Worm (Caenorhabditis elegans) whole organism, midembryonic: ENCODE results near the gene F19D8.2.

ENCODE experiments used
- T22C8.4 ChIP-seq: fragments of 200-800 bp; sonication (Bioruptor generic); IDR thresholded peaks from 2 replicates; pipeline ENCODE4 v1.3.6; 2022; ENCODE audit warnings: missing genetic modification characterization, missing compliant biosample characterization
- cog-1 ChIP-seq: sonication (generic microtip); optimal IDR thresholded peaks from 2 replicates; lab custom pipeline; 2016; ENCODE audit warnings: missing genetic modification characterization, missing compliant biosample characterization
- flt-1 ChIP-seq: fragments of 200-800 bp; sonication (Bioruptor generic); IDR thresholded peaks from 2 replicates; pipeline ENCODE4 v1.3.6; 2022; ENCODE audit warnings: missing genetic modification characterization, missing compliant biosample characterization
- klf-2 ChIP-seq: fragments of 200-800 bp; sonication (Bioruptor generic); conservative IDR thresholded peaks from 2 replicates; pipeline ENCODE4 v1.3.6; 2022; ENCODE audit warnings: missing genetic modification reagents, missing genetic modification characterization, missing compliant biosample characterization
- med-1 ChIP-seq: sonication (generic microtip); optimal IDR thresholded peaks from 2 replicates; lab custom pipeline; 2017; ENCODE audit warnings: missing genetic modification characterization, mild to moderate bottlenecking, missing compliant biosample characterization, antibody characterized with exemption, missing genetic modification reagents; ENCODE audit not compliant: insufficient read depth
- ref-1 ChIP-seq: fragments of 200-800 bp; sonication (Bioruptor generic); conservative IDR thresholded peaks from 2 replicates; pipeline ENCODE4 v1.3.6; 2022; ENCODE audit warnings: missing genetic modification reagents, missing genetic modification characterization, missing compliant biosample characterization
- tab-1 ChIP-seq: fragments of 200-800 bp; sonication (Bioruptor generic); IDR thresholded peaks from 2 replicates; pipeline ENCODE4 v1.3.6; 2022; ENCODE audit warnings: missing genetic modification characterization, missing compliant biosample characterization
- ztf-23 ChIP-seq: fragments of 200-800 bp; sonication (Bioruptor generic); IDR thresholded peaks from 2 replicates; pipeline ENCODE4 v1.3.6; 2022; ENCODE audit warnings: missing genetic modification reagents, missing genetic modification characterization, missing compliant biosample characterization
- ztf-29 ChIP-seq: fragments of 200-800 bp; sonication (Bioruptor generic); IDR thresholded peaks from 2 replicates; pipeline ENCODE4 v1.3.6; 2022; ENCODE audit warnings: missing genetic modification reagents, missing genetic modification characterization, missing compliant biosample characterization

F19D8.2 gene

ce11 chrX:13833448-13833847 lies 779 bp upstream of the F19D8.2 start:
- TF ChIP-seq T22C8.4 (no peak), cog-1 (no peak), ztf-23 (GFP tag; lab: Robert Waterston, UW) (no peak)

DNA sequence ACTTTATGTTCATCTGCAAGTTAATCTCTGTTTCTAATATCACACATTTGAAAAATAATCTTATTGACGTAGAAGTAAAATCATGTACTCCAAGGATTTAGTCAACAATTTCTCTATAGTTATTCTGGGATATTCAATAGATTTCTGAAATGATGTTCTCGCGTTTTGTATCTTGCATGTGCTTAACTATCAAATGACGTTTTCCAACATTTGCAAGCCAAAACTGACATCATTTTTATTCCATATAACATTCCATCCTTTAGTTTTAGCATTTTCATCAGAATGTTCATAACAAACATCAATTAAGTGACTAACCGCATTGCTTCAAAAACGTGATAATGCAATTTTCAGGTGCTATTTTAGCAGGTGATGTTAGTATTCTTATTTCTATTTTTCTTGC lies 3.8 kb downstream of the F19D8.2 start:
- TF ChIP-seq T22C8.4 (no peak), ref-1 (GFP tag; lab: Robert Waterston, UW) (no peak), ztf-23 (GFP tag; lab: Robert Waterston, UW) (no peak), cog-1 (no peak), flt-1 (no peak), tab-1 (GFP tag; lab: Robert Waterston, UW) (no peak), ztf-29 (no peak), klf-2 (no peak), med-1 (GFP tag; lab: Kevin White, UChicago) (no peak)

ce11 chrX:13840336-13840735 lies 6.1 kb downstream of the F19D8.2 start:
- TF ChIP-seq cog-1 (no peak), ref-1 (GFP tag; lab: Robert Waterston, UW) (no peak), med-1 (GFP tag; lab: Kevin White, UChicago) (no peak), flt-1 (no peak), klf-2 (no peak), ztf-23 (GFP tag; lab: Robert Waterston, UW) (no peak), tab-1 (GFP tag; lab: Robert Waterston, UW) (no peak), T22C8.4 (no peak), ztf-29 (no peak)

DNA sequence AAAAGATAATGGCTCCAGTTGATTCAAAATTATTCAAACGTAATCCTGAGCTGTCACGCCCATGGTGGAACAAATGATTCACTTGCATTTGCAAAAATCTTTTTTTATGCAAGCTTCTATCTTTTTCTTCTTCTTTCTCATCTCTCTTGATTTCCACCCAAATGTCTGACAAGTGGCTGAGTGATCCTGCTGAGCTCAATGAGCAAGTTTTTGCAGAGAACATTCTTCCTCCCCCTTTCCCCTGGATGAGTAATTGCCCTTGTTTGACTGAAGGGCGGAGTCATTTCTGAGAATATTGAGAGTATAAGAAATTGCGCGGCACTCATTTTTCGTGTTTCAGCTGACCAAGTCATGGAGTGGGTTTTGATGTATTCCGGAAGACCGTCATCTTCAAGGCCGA lies 7.0 kb downstream of the F19D8.2 start, which contains the start of gene M03B6.1:
M03B6.1 (plus strand) TSS at position 334 of the 400 bp plus-strand sequence.
- TF ChIP-seq T22C8.4 (no peak), cog-1 (no peak), med-1 (GFP tag; lab: Kevin White, UChicago) (no peak), klf-2 (no peak), tab-1 (GFP tag; lab: Robert Waterston, UW) (no peak), ztf-23 (GFP tag; lab: Robert Waterston, UW) (no peak), flt-1 (no peak), ref-1 (GFP tag; lab: Robert Waterston, UW) (no peak), ztf-29 (no peak)

ce11 chrX:13843676-13844075 lies 9.4 kb downstream of the F19D8.2 start, which contains the start of gene M03B6.5:
M03B6.5 (plus strand) TSS chrX:13843976.
- TF ChIP-seq med-1 (GFP tag; lab: Kevin White, UChicago), result no peak
- no peak for TF ChIP-seq flt-1
- no peak for TF ChIP-seq klf-2
- no peak for TF ChIP-seq cog-1
- TF ChIP-seq ztf-23 (GFP tag; lab: Robert Waterston, UW), result no peak
- no peak for TF ChIP-seq ref-1 (GFP tag; lab: Robert Waterston, UW)
- TF ChIP-seq T22C8.4, result no peak
- TF ChIP-seq tab-1 (GFP tag; lab: Robert Waterston, UW), result no peak
- no peak for TF ChIP-seq ztf-29

- TF ChIP-seq tab-1 (GFP tag; lab: Robert Waterston, UW) (no peak), T22C8.4 (no peak), klf-2 (no peak), ztf-29 (no peak), med-1 (GFP tag; lab: Kevin White, UChicago) (no peak), ref-1 (GFP tag; lab: Robert Waterston, UW) (no peak), ztf-23 (GFP tag; lab: Robert Waterston, UW) (no peak), cog-1 (no peak), flt-1 (no peak)
These were observed 11.8 kb downstream of the F19D8.2 start for ce11 chrX:13846024-13846423.

ce11 chrX:13850359-13850758 lies 16.1 kb downstream of the F19D8.2 start:
- TF ChIP-seq T22C8.4, result no peak
- no peak for TF ChIP-seq klf-2
- no peak for TF ChIP-seq med-1 (GFP tag; lab: Kevin White, UChicago)
- no peak for TF ChIP-seq ztf-23 (GFP tag; lab: Robert Waterston, UW)
- no peak for TF ChIP-seq cog-1

DNA sequence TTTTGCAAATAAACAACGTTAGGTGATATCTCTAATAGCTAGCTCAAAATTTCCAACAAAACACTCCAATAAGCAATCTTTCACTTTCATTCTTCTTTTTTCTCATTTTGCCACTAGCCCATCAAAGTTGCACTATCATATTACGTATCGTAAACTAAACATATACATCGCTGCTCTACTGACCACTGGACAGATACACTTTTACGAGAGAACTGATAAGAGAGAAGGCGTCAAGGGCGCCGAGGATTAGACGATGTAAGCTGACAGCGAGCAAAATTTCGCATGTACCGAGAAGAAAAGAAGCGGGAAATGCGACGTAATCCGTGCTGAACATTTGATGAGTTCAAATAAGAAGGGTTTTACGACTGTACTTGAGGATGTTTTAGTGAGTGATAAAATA lies 17.4 kb downstream of the F19D8.2 start:
- TF ChIP-seq klf-2 (no peak), tab-1 (GFP tag; lab: Robert Waterston, UW) (no peak), ztf-29 (no peak)

DNA sequence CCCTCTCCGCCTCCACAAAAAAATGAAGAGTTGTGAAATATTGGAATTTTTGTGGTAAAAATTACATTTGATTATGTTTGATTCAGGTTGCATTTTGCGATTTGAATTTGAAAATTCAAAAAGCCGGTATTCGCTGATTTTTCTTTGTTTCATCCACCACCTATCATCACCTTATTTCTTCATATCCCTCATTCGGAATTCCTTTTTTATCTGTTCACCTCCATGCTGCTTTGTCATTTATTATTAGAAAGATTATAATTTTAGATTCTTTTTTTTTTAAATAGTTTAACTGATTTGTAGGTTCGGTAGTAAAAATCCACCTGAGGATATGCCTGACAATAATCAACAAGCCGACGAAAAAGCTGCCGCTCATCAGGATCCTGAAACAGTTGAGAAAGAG lies 18.4 kb downstream of the F19D8.2 start, which contains the start of gene mct-3:
mct-3 (plus strand) TSS at position 301 of the 400 bp plus-strand sequence.
- TF ChIP-seq klf-2 (no peak), med-1 (GFP tag; lab: Kevin White, UChicago) (no peak), ztf-23 (GFP tag; lab: Robert Waterston, UW) (no peak), flt-1 (no peak), tab-1 (GFP tag; lab: Robert Waterston, UW) (no peak), T22C8.4 (no peak), ztf-29 (no peak), ref-1 (GFP tag; lab: Robert Waterston, UW) (no peak), cog-1 (no peak)

DNA sequence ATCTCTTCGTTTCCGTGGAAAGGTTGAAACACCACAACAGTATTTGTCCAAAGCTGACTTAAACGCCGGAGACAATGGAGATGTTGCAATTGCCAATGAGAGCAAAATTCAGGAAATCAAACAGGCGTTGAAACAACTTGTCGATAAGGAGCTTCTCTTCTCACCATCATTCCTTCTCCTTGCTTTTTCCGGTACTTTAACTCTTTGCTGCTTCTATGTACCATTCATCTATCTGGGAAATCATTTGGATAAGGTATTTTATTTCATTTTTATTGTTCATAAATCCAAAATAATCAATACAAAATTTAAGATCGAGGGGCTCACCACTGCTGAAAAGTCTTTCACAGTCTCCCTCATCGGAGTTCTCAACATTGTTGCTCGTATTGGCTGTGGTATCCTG lies 21.7 kb downstream of the F19D8.2 start:
- TF ChIP-seq cog-1, result no peak
- no peak for TF ChIP-seq T22C8.4
- no peak for TF ChIP-seq flt-1
- TF ChIP-seq ref-1 (GFP tag; lab: Robert Waterston, UW), result no peak
- TF ChIP-seq klf-2, result no peak

ce11 chrX:13858693-13859092 lies 24.5 kb downstream of the F19D8.2 start, which contains the start of gene M03B6.4:
M03B6.4 (plus strand) TSS chrX:13858841.
- TF ChIP-seq cog-1 (no peak), flt-1 (no peak), ref-1 (GFP tag; lab: Robert Waterston, UW) (no peak), T22C8.4 (no peak), med-1 (GFP tag; lab: Kevin White, UChicago) (no peak), tab-1 (GFP tag; lab: Robert Waterston, UW) (no peak), klf-2 (no peak), ztf-29 (no peak), ztf-23 (GFP tag; lab: Robert Waterston, UW) (no peak)
